Fruit fly (Drosophila melanogaster) whole organism, embryonic: ENCODE measurements around the gene CG33796.
A peak's percentile ranks its signal among the peaks of the same experiment; 100 is the strongest.

Experiments
- Abd-B ChIP-seq: fragments of 200-800 bp; sonication (Bioruptor generic); optimal IDR thresholded peaks from 2 replicates; lab custom pipeline; 2018; ENCODE audit warnings: missing biosample characterization, mild to moderate bottlenecking, missing genetic modification characterization, moderate library complexity
- Aef1 ChIP-seq: fragments of 200-800 bp; sonication (Bioruptor generic); IDR thresholded peaks from 3 replicates; pipeline ENCODE4 v1.3.6; 2022; ENCODE audit warnings: missing biosample characterization, missing genetic modification characterization
- Atf6 ChIP-seq: fragments of 200-800 bp; sonication (Bioruptor generic); IDR thresholded peaks from 2 replicates; pipeline ENCODE4 v1.3.6; 2022; ENCODE audit warnings: missing biosample characterization, missing genetic modification characterization
- CG10209 ChIP-seq: fragments of 200-800 bp; sonication (Bioruptor generic); optimal IDR thresholded peaks from 3 replicates; lab custom pipeline; 2017; ENCODE audit warnings: missing biosample characterization, mild to moderate bottlenecking, missing genetic modification characterization, missing genetic modification reagents
- CG10959 ChIP-seq: fragments of 200-800 bp; sonication (Bioruptor generic); IDR thresholded peaks from 2 replicates; pipeline ENCODE4 v1.3.6; 2022; ENCODE audit warnings: missing biosample characterization, missing genetic modification characterization
- CG11560 ChIP-seq: fragments of 200-800 bp; sonication (Bioruptor generic); IDR thresholded peaks from 3 replicates; pipeline ENCODE4 v1.3.6; 2022; ENCODE audit warnings: missing biosample characterization, missing genetic modification characterization
- CG13775 ChIP-seq: fragments of 200-800 bp; sonication (Bioruptor generic); optimal IDR thresholded peaks from 3 replicates; lab custom pipeline; 2017; ENCODE audit warnings: missing biosample characterization, mild to moderate bottlenecking, missing genetic modification characterization
- CG1603 ChIP-seq: fragments of 200-800 bp; sonication (Bioruptor generic); optimal IDR thresholded peaks from 2 replicates; lab custom pipeline; 2019; ENCODE audit warnings: missing biosample characterization, mild to moderate bottlenecking, missing genetic modification characterization, moderate library complexity
- CG17361 ChIP-seq: fragments of 200-800 bp; sonication (Bioruptor generic); IDR thresholded peaks from 3 replicates; pipeline ENCODE4 v1.3.6; 2022; ENCODE audit warnings: missing biosample characterization, missing genetic modification characterization
- CG17385 ChIP-seq: fragments of 200-800 bp; sonication (Bioruptor generic); optimal IDR thresholded peaks from 3 replicates; lab custom pipeline; 2018; ENCODE audit warnings: missing biosample characterization, mild to moderate bottlenecking, missing genetic modification characterization
- CG18262 ChIP-seq: fragments of 200-800 bp; optimal IDR thresholded peaks from 3 replicates; lab custom pipeline; 2019; ENCODE audit warnings: missing biosample characterization, mild to moderate bottlenecking, missing genetic modification characterization, moderate library complexity
- CG18599 ChIP-seq: fragments of 200-800 bp; sonication (Bioruptor generic); optimal IDR thresholded peaks from 3 replicates; lab custom pipeline; 2017; ENCODE audit warnings: missing biosample characterization, missing genetic modification characterization, mild to moderate bottlenecking, moderate library complexity, missing genetic modification reagents
- CG2712 ChIP-seq: fragments of 200-800 bp; optimal IDR thresholded peaks from 3 replicates; lab custom pipeline; 2019; ENCODE audit warnings: missing biosample characterization, mild to moderate bottlenecking, missing genetic modification characterization, moderate library complexity
- CG2875 ChIP-seq: fragments of 200-800 bp; sonication (Bioruptor generic); optimal IDR thresholded peaks from 2 replicates; lab custom pipeline; 2017; ENCODE audit warnings: missing biosample characterization, mild to moderate bottlenecking, missing genetic modification characterization, missing genetic modification reagents
- CG31388 ChIP-seq: fragments of 200-800 bp; sonication (Bioruptor generic); optimal IDR thresholded peaks from 2 replicates; lab custom pipeline; 2016; ENCODE audit warnings: missing biosample characterization, missing genetic modification characterization
- CG3163 ChIP-seq: fragments of 200-800 bp; sonication (Bioruptor generic); optimal IDR thresholded peaks from 3 replicates; lab custom pipeline; 2016; ENCODE audit warnings: missing biosample characterization, missing genetic modification characterization
- CG6854 ChIP-seq: fragments of 200-800 bp; sonication (Bioruptor generic); optimal IDR thresholded peaks from 3 replicates; lab custom pipeline; 2017; ENCODE audit warnings: missing biosample characterization, mild to moderate bottlenecking, missing genetic modification characterization
- CG7357 ChIP-seq: fragments of 200-800 bp; sonication (Bioruptor generic); IDR thresholded peaks from 3 replicates; pipeline ENCODE4 v1.3.6; 2022; ENCODE audit warnings: missing biosample characterization, missing genetic modification characterization
- CG7372 ChIP-seq: fragments of 200-800 bp; sonication (Bioruptor generic); IDR thresholded peaks from 2 replicates; pipeline ENCODE4 v1.3.6; 2022; ENCODE audit warnings: missing biosample characterization, missing genetic modification characterization
- CG7556 ChIP-seq: fragments of 200-800 bp; sonication (Bioruptor generic); optimal IDR thresholded peaks from 2 replicates; lab custom pipeline; 2017; ENCODE audit warnings: missing biosample characterization, mild to moderate bottlenecking, missing genetic modification characterization
- CG9437 ChIP-seq: fragments of 200-800 bp; sonication (Bioruptor generic); optimal IDR thresholded peaks from 2 replicates; lab custom pipeline; 2018; ENCODE audit warnings: missing biosample characterization, mild to moderate bottlenecking, missing genetic modification characterization
- CG9727 ChIP-seq: fragments of 200-800 bp; sonication (Bioruptor generic); optimal IDR thresholded peaks from 3 replicates; lab custom pipeline; 2017; ENCODE audit warnings: missing biosample characterization, mild to moderate bottlenecking, missing genetic modification characterization
- CHES-1-like ChIP-seq: fragments of 200-800 bp; sonication (Bioruptor generic); optimal IDR thresholded peaks from 2 replicates; lab custom pipeline; 2016; ENCODE audit warnings: missing biosample characterization, missing genetic modification characterization
- D19B ChIP-seq: fragments of 200-800 bp; sonication (Bioruptor generic); optimal IDR thresholded peaks from 2 replicates; lab custom pipeline; 2017; ENCODE audit warnings: missing biosample characterization, mild to moderate bottlenecking, missing genetic modification characterization
- ERR ChIP-seq: fragments of 200-800 bp; sonication (Bioruptor generic); optimal IDR thresholded peaks from 2 replicates; lab custom pipeline; 2016; ENCODE audit warnings: missing biosample characterization, missing genetic modification characterization
- Fer2 ChIP-seq: fragments of 200-800 bp; sonication (Bioruptor generic); optimal IDR thresholded peaks from 2 replicates; lab custom pipeline; 2018; ENCODE audit warnings: missing biosample characterization, mild to moderate bottlenecking, missing genetic modification characterization, moderate library complexity
- Hand ChIP-seq: fragments of 200-800 bp; sonication (Bioruptor generic); optimal IDR thresholded peaks from 2 replicates; lab custom pipeline; 2017; ENCODE audit warnings: mild to moderate bottlenecking, missing biosample characterization, missing genetic modification reagents, missing genetic modification characterization
- Lhr ChIP-seq: fragments of 200-800 bp; sonication (Bioruptor generic); optimal IDR thresholded peaks from 3 replicates; lab custom pipeline; 2017; ENCODE audit warnings: mild to moderate bottlenecking, missing biosample characterization, missing genetic modification reagents, missing genetic modification characterization
- NC2α ChIP-seq: fragments of 200-800 bp; sonication (Bioruptor generic); optimal IDR thresholded peaks from 2 replicates; lab custom pipeline; 2016; ENCODE audit warnings: missing biosample characterization, missing genetic modification characterization
- NfI ChIP-seq: fragments of 200-800 bp; sonication (Bioruptor generic); optimal IDR thresholded peaks from 3 replicates; lab custom pipeline; 2018; ENCODE audit warnings: missing biosample characterization, mild to moderate bottlenecking, missing genetic modification characterization, moderate library complexity
- Oli ChIP-seq: fragments of 200-800 bp; sonication (Bioruptor generic); optimal IDR thresholded peaks from 2 replicates; lab custom pipeline; 2018; ENCODE audit warnings: missing biosample characterization, mild to moderate bottlenecking, missing genetic modification characterization, moderate library complexity
- Opbp ChIP-seq: fragments of 200-800 bp; sonication (Bioruptor generic); IDR thresholded peaks from 3 replicates; pipeline ENCODE4 v1.3.6; 2022; ENCODE audit warnings: missing biosample characterization, missing genetic modification characterization; ENCODE audit not compliant: partially characterized antibody
- PHDP ChIP-seq: fragments of 200-800 bp; sonication (Bioruptor generic); optimal IDR thresholded peaks from 3 replicates; lab custom pipeline; 2018; ENCODE audit warnings: missing biosample characterization, mild to moderate bottlenecking, missing genetic modification characterization, moderate library complexity
- Pdp1 ChIP-seq, 2 experiments: fragments of 200-800 bp; sonication (Bioruptor generic); optimal IDR thresholded peaks; 3 replicates each; lab custom pipeline; 2016; ENCODE audit warnings: missing biosample characterization in 2 of 2, missing genetic modification characterization in 2 of 2, mild to moderate bottlenecking in 1 of 2, moderate library complexity in 1 of 2
- Rfx ChIP-seq: fragments of 200-800 bp; sonication (Bioruptor generic); IDR thresholded peaks from 2 replicates; pipeline ENCODE4 v1.3.6; 2022; ENCODE audit warnings: missing biosample characterization, missing genetic modification characterization
- Taf1 ChIP-seq: fragments of 200-800 bp; sonication (Bioruptor generic); IDR thresholded peaks from 2 replicates; pipeline ENCODE4 v1.3.6; 2022; ENCODE audit warnings: missing biosample characterization, missing genetic modification characterization
- br ChIP-seq: fragments of >200 bp; optimal IDR thresholded peaks from 2 replicates; lab custom pipeline; 2017
- cwo ChIP-seq: fragments of 200-800 bp; sonication (Bioruptor generic); optimal IDR thresholded peaks from 3 replicates; lab custom pipeline; 2017; ENCODE audit warnings: missing biosample characterization, missing genetic modification characterization, mild to moderate bottlenecking, moderate library complexity, missing genetic modification reagents
- dmrt99B ChIP-seq: fragments of 200-800 bp; sonication (Bioruptor generic); optimal IDR thresholded peaks from 2 replicates; lab custom pipeline; 2018; ENCODE audit warnings: missing biosample characterization, mild to moderate bottlenecking, missing genetic modification characterization, moderate library complexity
- dpn ChIP-seq, 2 experiments: fragments of 200-800 bp; sonication (Bioruptor generic); optimal IDR thresholded peaks; 3 replicates each; lab custom pipeline; 2016; ENCODE audit warnings: missing biosample characterization in 2 of 2, missing genetic modification characterization in 2 of 2
- eve ChIP-seq, 2 experiments: fragments of >200 bp; optimal IDR thresholded peaks; 2 replicates each; lab custom pipeline; 2017; ENCODE audit warnings: missing biosample characterization in 2 of 2, missing genetic modification characterization in 2 of 2
- fd3F ChIP-seq: fragments of 200-800 bp; sonication (Bioruptor generic); optimal IDR thresholded peaks from 2 replicates; lab custom pipeline; 2018; ENCODE audit warnings: missing biosample characterization, mild to moderate bottlenecking, missing genetic modification characterization, moderate library complexity
- lov ChIP-seq, 2 experiments: fragments of 200-800 bp in 1 of 2; fragments of >200 bp in 1 of 2; sonication (Bioruptor generic) in 1 of 2; IDR thresholded peaks in 1 of 2; optimal IDR thresholded peaks in 1 of 2; 2 replicates in 1 of 2; 3 replicates in 1 of 2; pipeline versions ENCODE4 v1.3.6 to Lab custom; 2017 to 2022; ENCODE audit warnings: missing biosample characterization in 1 of 2, missing genetic modification characterization in 1 of 2
- maf-S ChIP-seq: fragments of 200-800 bp; sonication (Bioruptor generic); optimal IDR thresholded peaks from 2 replicates; lab custom pipeline; 2016; ENCODE audit warnings: missing biosample characterization, missing genetic modification characterization
- pho ChIP-seq: fragments of 200-800 bp; sonication (Bioruptor generic); optimal IDR thresholded peaks from 2 replicates; lab custom pipeline; 2016; ENCODE audit warnings: missing biosample characterization, missing genetic modification characterization
- prd ChIP-seq, 3 experiments: fragments of >200 bp in 2 of 3; fragments of 200-800 bp in 1 of 3; sonication (Bioruptor generic) in 1 of 3; optimal IDR thresholded peaks in 2 of 3; IDR thresholded peaks in 1 of 3; 2 replicates in 2 of 3; 3 replicates in 1 of 3; pipeline versions ENCODE4 v1.3.6 to Lab custom; 2017 to 2022; ENCODE audit warnings: missing biosample characterization in 1 of 3, missing genetic modification characterization in 1 of 3
- sr ChIP-seq: fragments of 200-800 bp; sonication (Bioruptor generic); IDR thresholded peaks from 3 replicates; pipeline ENCODE4 v1.3.6; 2022; ENCODE audit warnings: missing biosample characterization, missing genetic modification characterization
- tap ChIP-seq: fragments of 200-800 bp; optimal IDR thresholded peaks from 3 replicates; lab custom pipeline; 2019; ENCODE audit warnings: missing biosample characterization, mild to moderate bottlenecking, missing genetic modification characterization, moderate library complexity
- tgo ChIP-seq: fragments of 200-800 bp; sonication (Bioruptor generic); IDR thresholded peaks from 3 replicates; pipeline ENCODE4 v1.3.6; 2022; ENCODE audit warnings: missing biosample characterization, missing genetic modification characterization

Gene CG33796

DNA sequence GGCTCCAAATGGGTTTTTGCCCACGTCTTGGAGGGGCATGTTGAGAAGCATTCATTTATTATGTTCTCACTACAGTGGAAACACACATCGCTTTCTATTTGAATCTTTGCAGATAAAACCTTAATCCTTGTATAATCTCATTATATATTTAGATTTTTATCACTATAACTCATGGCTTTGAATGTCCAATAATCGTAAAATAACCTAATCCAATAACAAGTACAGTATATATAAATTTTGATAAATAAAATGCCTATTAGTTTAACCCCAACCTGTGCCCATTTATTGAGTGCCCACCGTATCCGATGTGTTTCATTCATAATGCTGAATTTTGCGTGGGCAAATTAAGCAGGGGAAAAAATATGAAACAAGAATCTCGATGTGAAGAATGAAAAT lies 23.4 kb downstream of the CG33796 start (continued):
- TF ChIP-seq CG2712 (tag; lab: Kevin White, UChicago) (peak; percentile 43), CG13775 (GFP tag; lab: Kevin White, UChicago) (peak; percentile 16), tgo (peak; percentile 22; the same call in 1 of the 3 replicates), CG10959 (GFP tag; lab: Robert Waterston, UW) (no peak), eve (GFP tag; optimal IDR thresholded peaks at IDR 0.05; lab: Kevin White, UChicago) (peak in 1 of 2 experiments; percentile 22), Aef1 (GFP tag; lab: Robert Waterston, UW) (no peak), dpn (GFP tag; optimal IDR thresholded peaks at IDR 0.05; lab: Kevin White, UChicago) (peak in 1 of 2 experiments; percentile 0), maf-S (GFP tag; lab: Kevin White, UChicago) (no peak), sr (peak; percentile 37; the same call in 1 of the 3 replicates), D19B (GFP tag; lab: Kevin White, UChicago) (peak; percentile 12), CG31388 (GFP tag; lab: Kevin White, UChicago) (no peak), Taf1 (GFP tag; lab: Robert Waterston, UW) (0 out of 2 replicates have a peak, but pooled peaks have one; percentile 28), CG3163 (GFP tag; lab: Kevin White, UChicago) (no peak), CG7372 (GFP tag; lab: Robert Waterston, UW) (0 out of 2 replicates have a peak, but pooled peaks have one; percentile 25), cwo (peak; percentile 16), CG18599 (GFP tag; lab: Kevin White, UChicago) (peak; percentile 31), fd3F (GFP tag; lab: Kevin White, UChicago) (peak; percentile 54), NfI (GFP tag; lab: Kevin White, UChicago) (peak; percentile 43), Lhr (no peak), CG17361 (0 out of 3 replicates have a peak, but pooled peaks have one; percentile 18), CG18262 (tag; lab: Kevin White, UChicago) (peak; percentile 6), CG10209 (peak; percentile 29), tap (tag; lab: Kevin White, UChicago) (no peak), Abd-B (GFP tag; lab: Kevin White, UChicago) (peak; percentile 3), CG6854 (GFP tag; lab: Kevin White, UChicago) (no peak), PHDP (tag; lab: Kevin White, UChicago) (peak; percentile 56), dmrt99B (tag; lab: Kevin White, UChicago) (peak; percentile 39), Opbp (no peak), CG1603 (tag; lab: Kevin White, UChicago) (no peak), CG7556 (GFP tag; lab: Kevin White, UChicago) (peak; percentile 39), CG9437 (peak; percentile 19), Oli (tag; lab: Kevin White, UChicago) (peak; percentile 25), CG9727 (GFP tag; lab: Kevin White, UChicago) (peak; percentile 50), Hand (GFP tag; lab: Kevin White, UChicago) (peak; percentile 28), CHES-1-like (GFP tag; lab: Kevin White, UChicago) (no peak), NC2α (GFP tag; lab: Kevin White, UChicago) (no peak), ERR (no peak), Atf6 (peak; percentile 59), pho (GFP tag; lab: Kevin White, UChicago) (peak; percentile 5), prd (optimal IDR thresholded peaks at IDR 0.05; lab: Kevin White, UChicago) (no peak), prd (GFP tag; IDR thresholded peaks at IDR 0.05; lab: Robert Waterston, UW) (no peak), lov (optimal IDR thresholded peaks at IDR 0.05; lab: Kevin White, UChicago) (no peak), lov (GFP tag; IDR thresholded peaks at IDR 0.05; lab: Robert Waterston, UW) (no peak), CG7357 (0 out of 3 replicates have a peak, but pooled peaks have one; percentile 17), Pdp1 (GFP tag; optimal IDR thresholded peaks at IDR 0.05; lab: Kevin White, UChicago) (peak in 1 of 2 experiments; percentile 19), Fer2 (peak; percentile 19), br (lab: Kevin White, UChicago) (no peak), CG17385 (GFP tag; lab: Kevin White, UChicago) (peak; percentile 21), CG11560 (tag; lab: Robert Waterston, UW) (0 out of 3 replicates have a peak, but pooled peaks have one; percentile 24), Rfx (GFP tag; lab: Robert Waterston, UW) (peak; percentile 69; the same call in 1 of the 2 replicates), CG2875 (GFP tag; lab: Kevin White, UChicago) (no peak)
